Worm (Caenorhabditis elegans) whole organism, young adult: ENCODE data around the gene fcmt-1.

Source experiments
- B0019.2 ChIP-seq: fragments of 200-800 bp; sonication (Bioruptor generic); conservative IDR thresholded peaks from 2 replicates; pipeline ENCODE4 v1.3.6; 2022; ENCODE audit warnings: missing genetic modification reagents, missing genetic modification characterization, missing compliant biosample characterization
- B0336.3 ChIP-seq: fragments of 200-800 bp; sonication (Bioruptor generic); IDR thresholded peaks from 2 replicates; pipeline ENCODE4 v1.3.6; 2022; ENCODE audit warnings: missing genetic modification characterization, missing compliant biosample characterization
- C17E4.6 ChIP-seq: fragments of 200-800 bp; sonication (Bioruptor generic); IDR thresholded peaks from 2 replicates; pipeline ENCODE4 v1.3.6; 2022; ENCODE audit warnings: missing genetic modification reagents, missing genetic modification characterization, missing compliant biosample characterization
- D2030.7 ChIP-seq: fragments of 200-800 bp; sonication (Bioruptor generic); IDR thresholded peaks from 2 replicates; pipeline ENCODE4 v1.3.6; 2022; ENCODE audit warnings: missing genetic modification reagents, missing genetic modification characterization, missing compliant biosample characterization
- F10E7.11 ChIP-seq: sonication (generic microtip); optimal IDR thresholded peaks from 2 replicates; lab custom pipeline; 2017; ENCODE audit warnings: mild to moderate bottlenecking, missing genetic modification characterization, moderate library complexity, missing compliant biosample characterization
- F22D6.2 ChIP-seq: sonication (generic microtip); optimal IDR thresholded peaks from 2 replicates; lab custom pipeline; 2016; ENCODE audit warnings: mild to moderate bottlenecking, missing genetic modification characterization, missing compliant biosample characterization
- F33H1.4 ChIP-seq: fragments of 200-800 bp; sonication (Bioruptor generic); IDR thresholded peaks from 2 replicates; pipeline ENCODE4 v1.3.6; 2022; ENCODE audit warnings: missing genetic modification reagents, missing genetic modification characterization, missing compliant biosample characterization
- F37B4.10 ChIP-seq: fragments of 200-800 bp; sonication (Bioruptor generic); IDR thresholded peaks from 2 replicates; pipeline ENCODE4 v1.3.6; 2022; ENCODE audit warnings: missing genetic modification characterization, missing compliant biosample characterization
- K12H6.12 ChIP-seq: fragments of 200-800 bp; sonication (Bioruptor generic); optimal IDR thresholded peaks from 2 replicates; lab custom pipeline; 2018; ENCODE audit warnings: mild to moderate bottlenecking, missing genetic modification characterization, missing compliant biosample characterization
- T26A5.8 ChIP-seq: sonication (generic microtip); optimal IDR thresholded peaks from 2 replicates; lab custom pipeline; 2016; ENCODE audit warnings: missing genetic modification characterization, missing compliant biosample characterization
- Y53F4B.3 ChIP-seq: fragments of 200-800 bp; sonication (Bioruptor generic); IDR thresholded peaks from 2 replicates; pipeline ENCODE4 v1.3.6; 2022; ENCODE audit warnings: missing genetic modification reagents, missing genetic modification characterization, missing compliant biosample characterization
- Y53G8AR.9 ChIP-seq: fragments of 200-800 bp; sonication (Bioruptor generic); conservative IDR thresholded peaks from 2 replicates; pipeline ENCODE4 v1.3.6; 2022; ENCODE audit warnings: missing genetic modification reagents, missing genetic modification characterization, missing compliant biosample characterization
- Y56A3A.18 ChIP-seq: fragments of 200-800 bp; sonication (Bioruptor generic); IDR thresholded peaks from 2 replicates; pipeline ENCODE4 v1.3.6; 2022; ENCODE audit warnings: missing genetic modification reagents, missing genetic modification characterization, missing compliant biosample characterization
- ZK185.1 ChIP-seq: sonication (generic microtip); optimal IDR thresholded peaks from 2 replicates; lab custom pipeline; 2016; ENCODE audit warnings: mild to moderate bottlenecking, missing genetic modification characterization, missing compliant biosample characterization; ENCODE audit not compliant: poor library complexity, severe bottlenecking
- ama-1 ChIP-seq, 3 experiments: fragments of 150-350 bp in 1 of 3; sonication (generic microtip) in 2 of 3; optimal IDR thresholded peaks; 2 replicates each; lab custom pipeline; 2014 to 2018; ENCODE audit warnings: missing biosample characterization in 2 of 3, missing genetic modification characterization in 2 of 3, missing genetic modification reagents in 2 of 3
- aptf-2 ChIP-seq: fragments of 200-800 bp; sonication (Bioruptor generic); conservative IDR thresholded peaks from 2 replicates; pipeline ENCODE4 v1.3.6; 2022; ENCODE audit warnings: missing genetic modification reagents, missing genetic modification characterization, missing compliant biosample characterization
- attf-3 ChIP-seq: fragments of 200-800 bp; sonication (Bioruptor generic); conservative IDR thresholded peaks from 2 replicates; pipeline ENCODE4 v1.3.6; 2022; ENCODE audit warnings: missing genetic modification reagents, missing genetic modification characterization, missing compliant biosample characterization
- attf-5 ChIP-seq: fragments of 200-800 bp; sonication (Bioruptor generic); optimal IDR thresholded peaks from 2 replicates; lab custom pipeline; 2018; ENCODE audit warnings: mild to moderate bottlenecking, missing genetic modification characterization, missing compliant biosample characterization
- cebp-1 ChIP-seq, 2 experiments: fragments of 200-800 bp in 1 of 2; sonication (Bioruptor generic) in 1 of 2; sonication (generic microtip) in 1 of 2; IDR thresholded peaks in 1 of 2; optimal IDR thresholded peaks in 1 of 2; 2 replicates each; pipeline versions ENCODE4 v1.3.6 to Lab custom; 2017 to 2022; ENCODE audit warnings: missing compliant biosample characterization in 2 of 2, missing genetic modification characterization in 2 of 2, mild to moderate bottlenecking in 1 of 2, missing genetic modification reagents in 1 of 2, moderate library complexity in 1 of 2
- ceh-100 ChIP-seq: fragments of 200-800 bp; sonication (Bioruptor generic); IDR thresholded peaks from 2 replicates; pipeline ENCODE4 v1.3.6; 2022; ENCODE audit warnings: missing genetic modification reagents, missing genetic modification characterization, missing compliant biosample characterization
- ceh-79 ChIP-seq: sonication (generic microtip); optimal IDR thresholded peaks from 2 replicates; lab custom pipeline; 2017; ENCODE audit warnings: mild to moderate bottlenecking, missing genetic modification characterization, missing compliant biosample characterization
- dox-1 ChIP-seq: fragments of 200-800 bp; sonication (Bioruptor generic); IDR thresholded peaks from 2 replicates; pipeline ENCODE4 v1.3.6; 2022; ENCODE audit warnings: missing genetic modification reagents, missing genetic modification characterization, missing compliant biosample characterization
- dpff-1 ChIP-seq: sonication (generic microtip); optimal IDR thresholded peaks from 2 replicates; lab custom pipeline; 2017; ENCODE audit warnings: mild to moderate bottlenecking, missing genetic modification characterization, missing compliant biosample characterization
- ekl-4 ChIP-seq: fragments of 200-800 bp; sonication (Bioruptor generic); IDR thresholded peaks from 2 replicates; pipeline ENCODE4 v1.3.6; 2022; ENCODE audit warnings: missing genetic modification reagents, missing genetic modification characterization, missing compliant biosample characterization
- him-1 ChIP-seq: sonication (generic microtip); optimal IDR thresholded peaks from 2 replicates; lab custom pipeline; 2016; ENCODE audit warnings: missing genotype, missing genetic modification reagents, missing genetic modification characterization, missing compliant biosample characterization
- hlh-12 ChIP-seq: sonication (generic microtip); optimal IDR thresholded peaks from 2 replicates; lab custom pipeline; 2016; ENCODE audit warnings: missing genetic modification characterization, missing compliant biosample characterization
- hlh-26 ChIP-seq: fragments of 200-800 bp; sonication (Bioruptor generic); conservative IDR thresholded peaks from 2 replicates; pipeline ENCODE4 v1.3.6; 2022; ENCODE audit warnings: missing genetic modification reagents, missing genetic modification characterization, missing compliant biosample characterization
- hmg-1.2 ChIP-seq: fragments of 200-800 bp; sonication (Bioruptor generic); IDR thresholded peaks from 2 replicates; pipeline ENCODE4 v1.3.6; 2022; ENCODE audit warnings: missing genetic modification reagents, missing genetic modification characterization, missing compliant biosample characterization
- hsf-1 ChIP-seq: fragments of 200-800 bp; sonication (Bioruptor generic); IDR thresholded peaks from 2 replicates; pipeline ENCODE4 v1.3.6; 2022; ENCODE audit warnings: missing genetic modification reagents, missing genetic modification characterization, missing compliant biosample characterization
- lin-26 ChIP-seq: fragments of 200-800 bp; sonication (Bioruptor generic); IDR thresholded peaks from 2 replicates; pipeline ENCODE4 v1.3.6; 2022; ENCODE audit warnings: missing genetic modification reagents, missing genetic modification characterization, missing compliant biosample characterization
- lir-1 ChIP-seq: fragments of 200-800 bp; sonication (Bioruptor generic); conservative IDR thresholded peaks from 2 replicates; pipeline ENCODE4 v1.3.6; 2022; ENCODE audit warnings: missing genetic modification reagents, missing genetic modification characterization, missing compliant biosample characterization
- lsl-1 ChIP-seq: fragments of 200-800 bp; sonication (Bioruptor generic); optimal IDR thresholded peaks from 2 replicates; lab custom pipeline; 2018; ENCODE audit warnings: mild to moderate bottlenecking, missing genetic modification characterization, moderate library complexity, missing compliant biosample characterization
- madf-10 ChIP-seq: sonication (generic microtip); optimal IDR thresholded peaks from 2 replicates; lab custom pipeline; 2016; ENCODE audit warnings: mild to moderate bottlenecking, missing genetic modification characterization, missing compliant biosample characterization
- madf-6 ChIP-seq: fragments of 200-800 bp; sonication (Bioruptor generic); IDR thresholded peaks from 2 replicates; pipeline ENCODE4 v1.3.6; 2022; ENCODE audit warnings: missing genetic modification reagents, missing genetic modification characterization, missing compliant biosample characterization
- nfyb-1 ChIP-seq: fragments of 200-800 bp; sonication (Bioruptor generic); IDR thresholded peaks from 2 replicates; pipeline ENCODE4 v1.3.6; 2022; ENCODE audit warnings: missing genetic modification reagents, missing genetic modification characterization, missing compliant biosample characterization
- nhr-27 ChIP-seq: fragments of 200-800 bp; sonication (Bioruptor generic); optimal IDR thresholded peaks from 2 replicates; lab custom pipeline; 2018; ENCODE audit warnings: mild to moderate bottlenecking, missing genetic modification characterization, moderate library complexity, missing compliant biosample characterization
- nhr-80 ChIP-seq: sonication (generic microtip); optimal IDR thresholded peaks from 2 replicates; lab custom pipeline; 2016; ENCODE audit warnings: missing genetic modification characterization, missing compliant biosample characterization
- nhr-90 ChIP-seq: sonication (generic microtip); optimal IDR thresholded peaks from 2 replicates; lab custom pipeline; 2016; ENCODE audit warnings: missing genotype, mild to moderate bottlenecking, missing genetic modification characterization, missing compliant biosample characterization
- sdz-38 ChIP-seq: sonication (generic microtip); optimal IDR thresholded peaks from 2 replicates; lab custom pipeline; 2016; ENCODE audit warnings: missing genotype, missing genetic modification characterization, missing compliant biosample characterization
- snpc-1.1 ChIP-seq: sonication (generic microtip); optimal IDR thresholded peaks from 2 replicates; lab custom pipeline; 2017; ENCODE audit warnings: missing genetic modification characterization, mild to moderate bottlenecking, missing compliant biosample characterization, antibody characterized with exemption, moderate library complexity, missing genotype, missing genetic modification reagents; ENCODE audit not compliant: insufficient read depth
- snpc-4 ChIP-seq, 5 experiments: fragments of 150-350 bp in 1 of 5; sonication (generic microtip) in 4 of 5; optimal IDR thresholded peaks; 2 replicates each; lab custom pipeline; 2014 to 2018; ENCODE audit warnings: missing genetic modification characterization in 5 of 5, missing biosample characterization in 3 of 5, antibody characterized with exemption in 2 of 5, mild to moderate bottlenecking in 2 of 5, missing compliant biosample characterization in 2 of 5, missing genotype in 2 of 5, moderate library complexity in 2 of 5, missing genetic modification reagents in 1 of 5
- tbp1 ChIP-seq: fragments of 200-800 bp; sonication (Bioruptor generic); optimal IDR thresholded peaks from 2 replicates; lab custom pipeline; 2018; ENCODE audit warnings: mild to moderate bottlenecking, missing genetic modification characterization, missing compliant biosample characterization
- unc-130 ChIP-seq: sonication (generic microtip); optimal IDR thresholded peaks from 2 replicates; lab custom pipeline; 2016; ENCODE audit warnings: missing genetic modification reagents, missing genetic modification characterization, missing compliant biosample characterization
- xnd-1 ChIP-seq: sonication (generic microtip); optimal IDR thresholded peaks from 2 replicates; lab custom pipeline; 2016; ENCODE audit warnings: missing genotype, missing genetic modification reagents, missing genetic modification characterization, missing compliant biosample characterization
- zim-3 ChIP-seq: sonication (generic microtip); optimal IDR thresholded peaks from 2 replicates; lab custom pipeline; 2017; ENCODE audit warnings: mild to moderate bottlenecking, missing genetic modification characterization, moderate library complexity, missing compliant biosample characterization
- ztf-18 ChIP-seq: sonication (generic microtip); optimal IDR thresholded peaks from 2 replicates; lab custom pipeline; 2016; ENCODE audit warnings: missing genotype, mild to moderate bottlenecking, missing genetic modification characterization, missing compliant biosample characterization
- ztf-28 ChIP-seq: fragments of 200-800 bp; sonication (Bioruptor generic); IDR thresholded peaks from 2 replicates; pipeline ENCODE4 v1.3.6; 2022; ENCODE audit warnings: missing genetic modification reagents, missing genetic modification characterization, missing compliant biosample characterization

fcmt-1 gene

DNA sequence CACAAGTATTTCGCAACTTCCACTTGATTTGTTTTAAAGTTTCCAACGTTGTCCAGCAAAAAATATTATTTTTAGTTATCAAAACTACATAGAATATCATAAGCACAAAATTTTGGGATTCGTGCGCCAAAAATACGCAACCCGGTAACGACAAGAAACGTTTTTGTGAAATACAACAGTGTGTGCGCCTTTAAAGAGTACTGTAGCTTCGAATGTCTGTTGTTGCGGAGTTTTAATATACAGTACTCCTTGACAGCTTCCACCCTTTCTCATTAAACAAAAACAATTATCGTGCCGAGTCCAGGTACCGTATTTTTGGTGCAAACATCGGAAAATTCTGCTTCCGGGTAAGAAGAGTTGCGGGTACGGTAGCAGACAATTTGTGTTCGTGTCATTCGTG is 29.1 kb downstream of the fcmt-1 start:
- TF ChIP-seq lir-1 (GFP tag; lab: Robert Waterston, UW) (no peak), F37B4.10 (GFP tag; lab: Robert Waterston, UW) (no peak), ztf-28 (no peak), lin-26 (GFP tag; lab: Robert Waterston, UW) (no peak), attf-3 (GFP tag; lab: Robert Waterston, UW) (no peak), ceh-79 (no peak), F10E7.11 (tag; lab: Kevin White, UChicago) (no peak), ceh-100 (GFP tag; lab: Robert Waterston, UW) (no peak), attf-5 (no peak), nhr-90 (no peak), F22D6.2 (tag; lab: Kevin White, UChicago) (no peak), hsf-1 (no peak), Y53G8AR.9 (no peak), nhr-80 (no peak), ztf-18 (tag; lab: Kevin White, UChicago) (no peak), Y53F4B.3 (GFP tag; lab: Robert Waterston, UW) (no peak), madf-6 (peak; percentile 42; the same call in 1 of the 2 replicates), T26A5.8 (no peak), xnd-1 (tag; lab: Kevin White, UChicago) (peak; percentile 12), hlh-26 (GFP tag; lab: Robert Waterston, UW) (no peak), zim-3 (tag; lab: Kevin White, UChicago) (no peak), dox-1 (no peak), hlh-12 (tag; lab: Kevin White, UChicago) (no peak), Y56A3A.18 (GFP tag; lab: Robert Waterston, UW) (no peak), lsl-1 (GFP tag; lab: Kevin White, UChicago) (peak; percentile 91), B0019.2 (peak; percentile 63; the same call in 1 of the 2 replicates), C17E4.6 (no peak), cebp-1 (GFP tag; IDR thresholded peaks at IDR 0.05; lab: Robert Waterston, UW) (no peak), cebp-1 (tag; optimal IDR thresholded peaks at IDR 0.05; lab: Kevin White, UChicago) (peak; percentile 69), hmg-1.2 (GFP tag; lab: Robert Waterston, UW) (no peak), ama-1 (optimal IDR thresholded peaks at IDR 0.05; lab: Kevin White, UChicago) (no peak), ama-1 (GFP tag; optimal IDR thresholded peaks at IDR 0.05; lab: Kevin White, UChicago) (no peak)

DNA sequence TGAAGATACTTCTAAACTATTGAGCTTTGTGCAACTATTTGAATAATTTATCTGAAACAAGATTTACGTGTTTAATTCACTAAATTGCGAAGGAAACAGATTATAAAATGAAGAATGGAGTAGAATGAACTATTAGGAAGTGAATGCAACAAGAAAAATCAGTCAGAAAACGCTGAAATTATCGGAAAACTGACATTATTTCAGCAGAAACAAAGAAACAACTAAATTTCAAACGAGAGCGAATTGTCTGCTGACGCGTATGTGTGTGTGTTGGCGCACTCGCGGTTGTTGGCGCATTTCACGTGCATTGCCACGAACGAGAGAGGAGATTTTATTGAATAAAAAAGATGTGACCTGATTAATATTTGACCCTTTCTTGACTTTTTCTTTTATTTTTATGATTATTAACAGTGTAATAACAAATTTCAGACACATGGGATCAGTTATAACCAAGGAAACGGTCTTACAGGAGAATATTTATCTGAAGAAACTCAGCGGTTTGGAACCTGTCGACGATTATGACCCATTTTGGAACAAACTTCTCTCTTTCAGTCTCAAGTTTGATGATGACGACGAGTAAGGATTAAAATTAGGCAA is 33.4 kb downstream of the fcmt-1 start, which contains the start of the genes trr-1 and C47D12.2:
trr-1 (minus strand) TSS at position 51 of the 597 bp plus-strand sequence.
C47D12.2 (plus strand) TSS at position 430 of the 597 bp plus-strand sequence.
- TF ChIP-seq C17E4.6 (no peak), unc-130 (GFP tag; lab: Kevin White, UChicago) (no peak), dpff-1 (tag; lab: Kevin White, UChicago) (no peak), nhr-27 (tag; lab: Kevin White, UChicago) (no peak), sdz-38 (tag; lab: Kevin White, UChicago) (no peak), ekl-4 (GFP tag; lab: Robert Waterston, UW) (no peak), dox-1 (peak; percentile 82), F33H1.4 (GFP tag; lab: Robert Waterston, UW) (peak; percentile 50), nfyb-1 (no peak), tbp1 (GFP tag; lab: Kevin White, UChicago) (peak; percentile 35), madf-10 (tag; lab: Kevin White, UChicago) (no peak), snpc-4 (GFP tag; optimal IDR thresholded peaks at IDR 0.05; lab: Kevin White, UChicago) (no peak), snpc-4 (tag; optimal IDR thresholded peaks at IDR 0.05; lab: Kevin White, UChicago) (peak in 2 of 4 experiments; percentile 28 to 78), ZK185.1 (peak; percentile 60), B0336.3 (GFP tag; lab: Robert Waterston, UW) (0 out of 2 replicates have a peak, but pooled peaks have one; percentile 18), him-1 (tag; lab: Kevin White, UChicago) (no peak), snpc-1.1 (tag; lab: Kevin White, UChicago) (no peak), Y53F4B.3 (GFP tag; lab: Robert Waterston, UW) (no peak), K12H6.12 (no peak), D2030.7 (GFP tag; lab: Robert Waterston, UW) (peak; percentile 34; the same call in 1 of the 2 replicates), attf-5 (peak; percentile 84), aptf-2 (no peak)
